Worm (Caenorhabditis elegans): ENCODE results near the gene C54C6.4.

Gene C54C6.4

DNA sequence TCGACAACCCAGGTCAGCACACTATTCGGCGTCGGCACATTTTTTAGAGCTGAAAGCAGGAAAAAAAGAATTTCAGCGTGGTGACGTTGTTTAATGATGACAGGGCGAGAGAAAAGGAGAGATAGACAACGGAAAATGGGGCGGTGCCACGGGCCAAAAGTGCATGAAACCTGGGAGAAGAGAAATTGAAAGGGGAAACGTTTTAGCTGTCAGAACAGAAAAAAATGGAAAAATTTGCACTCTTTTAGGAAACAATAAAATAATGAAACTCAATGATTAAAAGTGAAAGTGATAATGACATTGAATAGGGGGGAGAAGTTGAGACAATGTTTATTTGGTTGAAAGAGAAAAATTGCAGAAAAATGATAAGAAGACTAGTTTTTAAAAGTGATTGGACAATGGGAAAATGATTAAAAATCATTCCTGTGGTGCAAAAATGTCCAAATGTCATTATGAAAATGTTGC is 23.7 kb upstream of the C54C6.4 start, which contains the start of gene pitp-1:
pitp-1 (minus strand) TSS at position 51 of the 465 bp plus-strand sequence.
- TF ChIP-seq nfya-1 (tag; optimal IDR thresholded peaks at IDR 0.05; ENCODE audit: insufficient read depth) (peak; percentile 29), nhr-43 (tag; optimal IDR thresholded peaks at IDR 0.05; ENCODE audit: poor library complexity, severe bottlenecking) (no peak), elt-2 (tag; optimal IDR thresholded peaks at IDR 0.05) (peak; percentile 79), R02D3.7 (tag; optimal IDR thresholded peaks at IDR 0.05) (no peak), jun-1 (tag; optimal IDR thresholded peaks at IDR 0.05) (no peak), pha-4 (tag; optimal IDR thresholded peaks at IDR 0.05) (peak; percentile 43), pqm-1 (tag; optimal IDR thresholded peaks at IDR 0.05) (peak; percentile 75), eor-1 (tag; optimal IDR thresholded peaks at IDR 0.05) (no peak)

DNA sequence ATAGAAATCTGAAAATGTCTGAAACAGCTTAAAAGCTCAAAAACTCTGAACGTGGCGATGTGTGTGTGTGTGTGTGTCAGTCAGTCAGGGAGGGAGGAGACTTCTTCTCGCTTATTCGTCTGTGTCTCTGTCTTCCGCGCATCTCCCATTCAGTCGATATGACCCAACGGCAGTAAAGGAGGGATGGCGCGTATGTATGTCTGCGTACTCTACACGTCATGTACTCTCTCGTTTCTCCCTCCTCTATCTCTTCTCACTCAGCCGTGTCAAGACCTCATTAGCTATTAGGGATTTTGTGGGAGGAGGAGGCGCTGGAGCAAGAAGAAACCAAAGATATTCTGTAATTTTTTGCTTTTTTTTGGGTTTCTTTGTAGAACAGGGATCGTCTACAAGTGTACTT is 21.4 kb upstream of the C54C6.4 start:
- peak; percentile 57 for TF ChIP-seq lin-15B (tag; optimal IDR thresholded peaks at IDR 0.05)
- peak; percentile 17 for TF ChIP-seq pha-4 (tag; optimal IDR thresholded peaks at IDR 0.05)
- TF ChIP-seq egl-27 (tag; optimal IDR thresholded peaks at IDR 0.05), result no peak
- peak; percentile 91 for TF ChIP-seq lin-39 (tag; optimal IDR thresholded peaks at IDR 0.05)
- TF ChIP-seq elt-2 (tag; optimal IDR thresholded peaks at IDR 0.05), result peak; percentile 8
- peak; percentile 92 for TF ChIP-seq hmg-11 (tag; optimal IDR thresholded peaks at IDR 0.05)
- TF ChIP-seq nhr-67 (tag; optimal IDR thresholded peaks at IDR 0.05), result no peak
- TF ChIP-seq nfya-1 (tag; optimal IDR thresholded peaks at IDR 0.05; ENCODE audit: insufficient read depth), result peak; percentile 86
- TF ChIP-seq tbx-2 (tag; optimal IDR thresholded peaks at IDR 0.05), result peak; percentile 1
- no peak for TF ChIP-seq ceh-9 (tag; optimal IDR thresholded peaks at IDR 0.05)
- TF ChIP-seq nhr-28 (tag; optimal IDR thresholded peaks at IDR 0.05), result no peak
- TF ChIP-seq unc-39 (tag; optimal IDR thresholded peaks at IDR 0.05), result no peak
- TF ChIP-seq unc-62 (GFP tag; optimal IDR thresholded peaks at IDR 0.05), result peak; percentile 46
- TF ChIP-seq jun-1 (tag; optimal IDR thresholded peaks at IDR 0.05), result no peak
- peak; percentile 21 for TF ChIP-seq egl-5 (tag; optimal IDR thresholded peaks at IDR 0.05)
- TF ChIP-seq nhr-23 (tag; optimal IDR thresholded peaks at IDR 0.05), result peak; percentile 42
- TF ChIP-seq ceh-28 (tag; optimal IDR thresholded peaks at IDR 0.05), result peak; percentile 72

DNA sequence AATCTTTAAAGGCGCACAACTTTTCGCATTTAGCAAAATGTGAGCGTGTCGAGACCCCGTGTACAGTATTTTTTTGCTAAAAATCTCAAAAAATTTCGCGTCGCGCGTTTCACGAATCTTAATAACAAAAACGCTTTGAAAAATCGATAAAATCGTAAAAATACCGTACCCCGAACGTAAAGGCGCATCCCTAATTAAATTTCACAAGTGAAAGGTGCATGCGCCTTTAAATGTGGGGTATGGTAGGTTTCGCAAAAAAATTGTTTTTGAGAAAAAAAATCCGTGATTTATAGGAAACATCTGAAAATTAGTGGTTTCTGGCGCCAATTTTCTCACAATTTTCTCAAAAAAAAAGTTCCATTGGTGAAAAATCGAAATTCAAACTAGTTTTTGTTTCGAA is 19.3 kb upstream of the C54C6.4 start:
- TF ChIP-seq fkh-10 (GFP tag; optimal IDR thresholded peaks at IDR 0.05) (no peak), elt-2 (tag; optimal IDR thresholded peaks at IDR 0.05) (no peak), mml-1 (tag; optimal IDR thresholded peaks at IDR 0.05) (no peak)

DNA sequence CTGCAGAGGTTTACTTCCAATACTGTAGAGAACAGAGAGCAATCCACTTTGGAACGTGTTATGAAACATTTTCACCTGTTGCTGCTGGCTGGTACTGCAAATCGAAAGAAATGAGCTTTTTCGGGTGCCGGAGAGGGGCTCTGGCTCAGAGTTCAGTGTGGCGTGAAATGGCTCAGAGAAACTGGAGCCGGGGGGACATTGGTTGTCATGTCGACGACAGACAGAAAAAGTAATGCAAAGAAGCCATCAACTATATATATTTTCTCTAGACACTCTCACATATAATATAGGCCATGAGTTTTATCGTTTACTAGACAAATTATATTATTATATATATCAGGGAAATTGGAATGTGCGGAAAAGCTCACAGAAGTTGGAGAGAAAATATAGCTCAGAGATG is 16.0 kb upstream of the C54C6.4 start, which contains the start of gene cfap-20:
cfap-20 (minus strand) TSS at position 101 of the 400 bp plus-strand sequence.
- TF ChIP-seq mml-1 (tag; optimal IDR thresholded peaks at IDR 0.05), result no peak
- no peak for TF ChIP-seq R02D3.7 (tag; optimal IDR thresholded peaks at IDR 0.05)
- no peak for TF ChIP-seq fkh-2 (tag; optimal IDR thresholded peaks at IDR 0.05)
- no peak for TF ChIP-seq eor-1 (tag; optimal IDR thresholded peaks at IDR 0.05)

DNA sequence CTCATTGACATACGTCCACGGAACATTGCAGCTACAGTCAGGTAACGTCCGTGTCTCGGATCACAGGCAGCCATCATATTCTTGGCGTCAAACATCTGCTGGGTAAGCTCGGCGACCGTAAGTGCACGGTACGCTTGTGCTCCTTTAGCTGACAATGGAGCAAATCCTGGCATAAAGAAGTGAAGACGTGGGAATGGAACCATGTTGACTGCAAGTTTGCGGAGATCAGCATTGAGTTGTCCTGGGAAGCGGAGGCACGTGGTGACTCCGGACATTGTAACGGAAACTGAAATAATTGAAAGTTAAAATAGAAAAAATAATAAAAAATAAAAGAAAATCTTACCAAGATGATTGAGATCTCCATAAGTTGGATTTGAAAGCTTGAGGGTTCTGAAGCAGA is 13.9 kb upstream of the C54C6.4 start:
- no peak for TF ChIP-seq egl-5 (tag; optimal IDR thresholded peaks at IDR 0.05)
- TF ChIP-seq fkh-10 (GFP tag; optimal IDR thresholded peaks at IDR 0.05), result no peak

ce11 chrIII:3540424-3540823 is 13.0 kb upstream of the C54C6.4 start:
- TF ChIP-seq ztf-11 (tag; optimal IDR thresholded peaks at IDR 0.05) (no peak), ceh-82 (tag; optimal IDR thresholded peaks at IDR 0.05) (no peak), sea-2 (GFP tag; optimal IDR thresholded peaks at IDR 0.05) (no peak), elt-2 (tag; optimal IDR thresholded peaks at IDR 0.05) (peak; percentile 41), ama-1 (optimal IDR thresholded peaks at IDR 0.05) (no peak), nhr-43 (tag; optimal IDR thresholded peaks at IDR 0.05; ENCODE audit: poor library complexity, severe bottlenecking) (peak; percentile 46), pqm-1 (tag; optimal IDR thresholded peaks at IDR 0.05) (peak; percentile 38), pha-4 (tag; optimal IDR thresholded peaks at IDR 0.05) (peak; percentile 92), ztf-4 (tag; optimal IDR thresholded peaks at IDR 0.05) (no peak), lsy-12 (tag; optimal IDR thresholded peaks at IDR 0.05) (no peak), nfya-1 (tag; optimal IDR thresholded peaks at IDR 0.05; ENCODE audit: insufficient read depth) (peak; percentile 60), snpc-4 (tag; optimal IDR thresholded peaks at IDR 0.05) (peak; percentile 35), unc-39 (tag; optimal IDR thresholded peaks at IDR 0.05) (no peak), fkh-10 (GFP tag; optimal IDR thresholded peaks at IDR 0.05) (no peak), nhr-67 (tag; optimal IDR thresholded peaks at IDR 0.05) (no peak), ZK546.5 (tag; optimal IDR thresholded peaks at IDR 0.05) (no peak), eor-1 (tag; optimal IDR thresholded peaks at IDR 0.05) (no peak), nhr-23 (tag; optimal IDR thresholded peaks at IDR 0.05) (peak; percentile 62), ceh-16 (tag; optimal IDR thresholded peaks at IDR 0.05) (no peak), zag-1 (tag; optimal IDR thresholded peaks at IDR 0.05) (no peak), nhr-28 (tag; optimal IDR thresholded peaks at IDR 0.05) (no peak), unc-62 (GFP tag; optimal IDR thresholded peaks at IDR 0.05) (no peak), ceh-9 (tag; optimal IDR thresholded peaks at IDR 0.05) (no peak), lin-39 (tag; optimal IDR thresholded peaks at IDR 0.05) (no peak), hmg-11 (tag; optimal IDR thresholded peaks at IDR 0.05) (no peak), fkh-2 (tag; optimal IDR thresholded peaks at IDR 0.05) (no peak), mdl-1 (tag; optimal IDR thresholded peaks at IDR 0.05) (no peak), lin-15B (tag; optimal IDR thresholded peaks at IDR 0.05) (peak; percentile 82), jun-1 (tag; optimal IDR thresholded peaks at IDR 0.05) (peak; percentile 18), nhr-12 (tag; optimal IDR thresholded peaks at IDR 0.05) (no peak), nhr-25 (tag; optimal IDR thresholded peaks at IDR 0.05) (peak; percentile 40), skn-1 (tag; optimal IDR thresholded peaks at IDR 0.05) (no peak)

All from whole organism, L3 larva.